Fruit fly (Drosophila melanogaster): ENCODE results near the gene CAH5.

DNA sequence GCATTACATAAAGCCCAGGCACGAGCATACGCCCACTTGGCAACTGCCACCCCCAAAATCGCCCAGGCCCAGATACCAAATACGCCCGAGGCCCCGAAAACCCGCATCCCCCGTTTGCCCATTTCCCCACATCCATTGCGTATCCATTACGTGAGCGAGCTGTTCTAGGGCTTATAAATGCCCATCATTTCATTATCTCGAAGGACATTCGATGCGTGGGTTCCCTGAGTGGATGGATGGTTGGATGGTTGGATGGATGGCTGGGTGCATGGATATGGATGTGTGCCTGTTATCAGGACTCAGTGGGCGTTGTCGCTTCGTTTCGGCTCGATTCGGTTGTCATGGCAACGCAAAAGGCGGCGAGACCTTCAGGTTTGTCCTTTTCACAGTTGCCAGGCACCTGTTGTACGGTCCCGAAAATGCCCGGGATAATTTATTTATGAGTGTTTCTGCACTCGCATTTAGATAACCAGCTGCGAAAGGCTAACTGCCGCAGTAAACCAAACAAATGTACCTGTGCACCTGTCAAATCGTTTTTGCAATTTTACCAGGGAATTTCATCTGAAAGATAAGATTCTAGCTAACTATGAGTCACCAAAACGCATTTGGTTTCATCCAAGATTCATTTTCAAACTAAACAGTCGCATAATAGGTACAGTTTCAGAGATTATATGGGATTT, 39.4 kb upstream of the CAH5 start:
- TF ChIP-seq Vsx2 (GFP tag; optimal IDR thresholded peaks at IDR 0.05; ENCODE audit: partially characterized antibody) = no peak
- no peak for TF ChIP-seq ey (GFP tag; optimal IDR thresholded peaks at IDR 0.05)
- TF ChIP-seq HLH106 (tag; optimal IDR thresholded peaks at IDR 0.05) = no peak
- TF ChIP-seq rgr (GFP tag; optimal IDR thresholded peaks at IDR 0.05) = no peak
- TF ChIP-seq OdsH (GFP tag; optimal IDR thresholded peaks at IDR 0.05) = no peak
- no peak for TF ChIP-seq Hr78 (GFP tag; optimal IDR thresholded peaks at IDR 0.05)
- TF ChIP-seq sv (GFP tag; optimal IDR thresholded peaks at IDR 0.05) = no peak
- TF ChIP-seq sage (GFP tag; optimal IDR thresholded peaks at IDR 0.05) = no peak
- no peak for TF ChIP-seq Hr83 (GFP tag; optimal IDR thresholded peaks at IDR 0.05; ENCODE audit: poor library complexity, severe bottlenecking)
- no peak for TF ChIP-seq Dif (GFP tag; optimal IDR thresholded peaks at IDR 0.05; ENCODE audit: partially characterized antibody)
- TF ChIP-seq Abd-B (GFP tag; optimal IDR thresholded peaks at IDR 0.05) = no peak
- TF ChIP-seq psq (GFP tag; optimal IDR thresholded peaks at IDR 0.05) = no peak
- TF ChIP-seq jim (GFP tag; optimal IDR thresholded peaks at IDR 0.05) = no peak
- no peak for TF ChIP-seq pan (optimal IDR thresholded peaks at IDR 0.05)

All from whole organism, wandering third instar larva.